Fruit fly (Drosophila melanogaster) whole organism, prepupa: ENCODE measurements around the gene bun.

Experiments
- Blimp-1 ChIP-seq: fragments of 200-800 bp; sonication (Bioruptor generic); optimal IDR thresholded peaks from 3 replicates; lab custom pipeline; 2017; ENCODE audit warnings: missing biosample characterization, missing genetic modification characterization, mild to moderate bottlenecking, moderate library complexity, missing genetic modification reagents
- CG10631 ChIP-seq: fragments of 200-800 bp; sonication (Bioruptor generic); optimal IDR thresholded peaks from 2 replicates; lab custom pipeline; 2016; ENCODE audit warnings: missing biosample characterization, missing genetic modification characterization
- CG10669 ChIP-seq: fragments of 200-800 bp; sonication (Bioruptor generic); optimal IDR thresholded peaks from 3 replicates; lab custom pipeline; 2018; ENCODE audit warnings: missing biosample characterization, mild to moderate bottlenecking, missing genetic modification characterization, moderate library complexity
- CG11294 ChIP-seq: fragments of 200-800 bp; sonication (Bioruptor generic); IDR thresholded peaks from 2 replicates; pipeline ENCODE4 v1.3.6; 2022; ENCODE audit warnings: missing biosample characterization, missing genetic modification characterization
- CG11762 ChIP-seq: fragments of 200-800 bp; sonication (Bioruptor generic); optimal IDR thresholded peaks from 3 replicates; lab custom pipeline; 2016; ENCODE audit warnings: missing biosample characterization, missing genetic modification characterization; ENCODE audit not compliant: insufficient read depth
- CG16779 ChIP-seq: fragments of 200-800 bp; sonication (Bioruptor generic); optimal IDR thresholded peaks from 3 replicates; lab custom pipeline; 2017; ENCODE audit warnings: missing biosample characterization, mild to moderate bottlenecking, missing genetic modification characterization
- CG3032 ChIP-seq: fragments of 200-800 bp; optimal IDR thresholded peaks from 2 replicates; lab custom pipeline; 2019; ENCODE audit warnings: missing biosample characterization, mild to moderate bottlenecking, missing genetic modification characterization, moderate library complexity
- CG31627 ChIP-seq: fragments of 200-800 bp; sonication (Bioruptor generic); optimal IDR thresholded peaks from 3 replicates; lab custom pipeline; 2016; ENCODE audit warnings: missing biosample characterization, missing genetic modification characterization
- CG32006 ChIP-seq: fragments of 200-800 bp; sonication (Bioruptor generic); optimal IDR thresholded peaks from 3 replicates; lab custom pipeline; 2017; ENCODE audit warnings: missing biosample characterization, mild to moderate bottlenecking, missing genetic modification characterization
- CG34406 ChIP-seq: fragments of 200-800 bp; sonication (Bioruptor generic); optimal IDR thresholded peaks from 3 replicates; lab custom pipeline; 2016; ENCODE audit warnings: missing biosample characterization, missing genetic modification characterization
- CG4318 ChIP-seq: fragments of 200-800 bp; sonication (Bioruptor generic); optimal IDR thresholded peaks from 3 replicates; lab custom pipeline; 2017; ENCODE audit warnings: missing biosample characterization, mild to moderate bottlenecking, missing genetic modification characterization
- CG6163 ChIP-seq: fragments of 200-800 bp; sonication (Bioruptor generic); IDR thresholded peaks from 3 replicates; pipeline ENCODE4 v1.3.6; 2022; ENCODE audit warnings: missing biosample characterization, missing genetic modification characterization
- CG6276 ChIP-seq: fragments of 200-800 bp; sonication (Bioruptor generic); optimal IDR thresholded peaks from 2 replicates; lab custom pipeline; 2017; ENCODE audit warnings: missing biosample characterization, mild to moderate bottlenecking, missing genetic modification characterization
- CG6792 ChIP-seq: fragments of 200-800 bp; sonication (Bioruptor generic); optimal IDR thresholded peaks from 3 replicates; lab custom pipeline; 2016; ENCODE audit warnings: missing biosample characterization, missing genetic modification characterization
- CG6808 ChIP-seq: fragments of 200-800 bp; sonication (Bioruptor generic); optimal IDR thresholded peaks from 3 replicates; lab custom pipeline; 2017; ENCODE audit warnings: missing biosample characterization, missing genetic modification characterization, mild to moderate bottlenecking, moderate library complexity, missing genetic modification reagents
- CG6854 ChIP-seq: fragments of 200-800 bp; sonication (Bioruptor generic); optimal IDR thresholded peaks from 2 replicates; lab custom pipeline; 2017; ENCODE audit warnings: missing biosample characterization, mild to moderate bottlenecking, missing genetic modification characterization
- CG8119 ChIP-seq: fragments of 200-800 bp; sonication (Bioruptor generic); IDR thresholded peaks from 3 replicates; pipeline ENCODE4 v1.3.6; 2022; ENCODE audit warnings: missing biosample characterization, missing genetic modification characterization
- CG9139 ChIP-seq: fragments of 200-800 bp; sonication (Bioruptor generic); optimal IDR thresholded peaks from 3 replicates; lab custom pipeline; 2017; ENCODE audit warnings: missing biosample characterization, mild to moderate bottlenecking, missing genetic modification characterization
- Eip75B ChIP-seq: fragments of 200-800 bp; sonication (Bioruptor generic); optimal IDR thresholded peaks from 3 replicates; lab custom pipeline; 2016; ENCODE audit warnings: missing biosample characterization, missing genetic modification characterization
- Eip78C ChIP-seq: fragments of 200-800 bp; sonication (Bioruptor generic); peaks from one replicate; lab custom pipeline; 2016; ENCODE audit warnings: missing biosample characterization, missing genetic modification characterization
- Eip93F ChIP-seq: fragments of 200-800 bp; sonication (Bioruptor generic); optimal IDR thresholded peaks from 2 replicates; lab custom pipeline; 2016; ENCODE audit warnings: missing biosample characterization, mild to moderate bottlenecking, missing genetic modification characterization
- Hr38 ChIP-seq: sonication (Bioruptor generic); optimal IDR thresholded peaks from 2 replicates; lab custom pipeline; 2016; ENCODE audit warnings: missing biosample characterization, missing genetic modification characterization
- Hr39 ChIP-seq: fragments of 200-800 bp; sonication (Bioruptor generic); optimal IDR thresholded peaks from 2 replicates; lab custom pipeline; 2016; ENCODE audit warnings: missing biosample characterization, missing genetic modification characterization
- Hr4 ChIP-seq: fragments of 200-800 bp; sonication (Bioruptor generic); optimal IDR thresholded peaks from 3 replicates; lab custom pipeline; 2016; ENCODE audit warnings: missing biosample characterization, missing genetic modification characterization
- Lpt ChIP-seq: fragments of 200-800 bp; sonication (Bioruptor generic); optimal IDR thresholded peaks from 3 replicates; lab custom pipeline; 2016; ENCODE audit warnings: missing biosample characterization, missing genetic modification characterization
- Met ChIP-seq: fragments of 200-800 bp; sonication (Bioruptor generic); optimal IDR thresholded peaks from 3 replicates; lab custom pipeline; 2016; ENCODE audit warnings: missing biosample characterization, missing genetic modification characterization
- OdsH ChIP-seq: fragments of 200-800 bp; sonication (Bioruptor generic); optimal IDR thresholded peaks from 3 replicates; lab custom pipeline; 2016; ENCODE audit warnings: missing biosample characterization, missing genetic modification characterization
- Smox ChIP-seq: fragments of 200-800 bp; sonication (Bioruptor generic); optimal IDR thresholded peaks from 3 replicates; lab custom pipeline; 2016; ENCODE audit warnings: missing biosample characterization, missing genetic modification characterization
- Sox102F ChIP-seq: fragments of 200-800 bp; sonication (Bioruptor generic); optimal IDR thresholded peaks from 2 replicates; lab custom pipeline; 2016; ENCODE audit warnings: missing biosample characterization, mild to moderate bottlenecking, missing genetic modification characterization
- Sox15 ChIP-seq: fragments of 200-800 bp; sonication (Bioruptor generic); optimal IDR thresholded peaks from 3 replicates; lab custom pipeline; 2016; ENCODE audit warnings: missing biosample characterization, missing genetic modification characterization
- achi ChIP-seq: fragments of 200-800 bp; sonication (Bioruptor generic); optimal IDR thresholded peaks from 3 replicates; lab custom pipeline; 2016; ENCODE audit warnings: missing biosample characterization, missing genetic modification characterization
- dac ChIP-seq: fragments of 200-800 bp; sonication (Bioruptor generic); optimal IDR thresholded peaks from 2 replicates; lab custom pipeline; 2017; ENCODE audit warnings: missing biosample characterization, mild to moderate bottlenecking, missing genetic modification characterization
- dsx ChIP-seq: fragments of 200-800 bp; optimal IDR thresholded peaks from 3 replicates; lab custom pipeline; 2019; ENCODE audit warnings: missing biosample characterization, mild to moderate bottlenecking, missing genetic modification characterization, moderate library complexity; ENCODE audit not compliant: poor library complexity, severe bottlenecking
- eg ChIP-seq: fragments of 200-800 bp; sonication (Bioruptor generic); IDR thresholded peaks from 3 replicates; pipeline ENCODE4 v1.3.6; 2022; ENCODE audit warnings: missing biosample characterization, missing genetic modification characterization
- fd59A ChIP-seq: fragments of 200-800 bp; sonication (Bioruptor generic); optimal IDR thresholded peaks from 2 replicates; lab custom pipeline; 2017; ENCODE audit warnings: missing biosample characterization, mild to moderate bottlenecking, missing genetic modification characterization, missing genetic modification reagents
- fd85E ChIP-seq: fragments of 200-800 bp; sonication (Bioruptor generic); optimal IDR thresholded peaks from 3 replicates; lab custom pipeline; 2016; ENCODE audit warnings: missing biosample characterization, missing genetic modification characterization
- fkh ChIP-seq: fragments of 200-800 bp; sonication (Bioruptor generic); optimal IDR thresholded peaks from 3 replicates; lab custom pipeline; 2017; ENCODE audit warnings: missing biosample characterization, mild to moderate bottlenecking, missing genetic modification characterization, moderate library complexity
- pdm3 ChIP-seq: fragments of 200-800 bp; sonication (Bioruptor generic); optimal IDR thresholded peaks from 3 replicates; lab custom pipeline; 2016; ENCODE audit warnings: missing biosample characterization, missing genetic modification characterization
- salr ChIP-seq, 2 experiments: fragments of 200-800 bp; sonication (Bioruptor generic); optimal IDR thresholded peaks; 3 replicates each; lab custom pipeline; 2016 to 2018; ENCODE audit warnings: missing biosample characterization in 2 of 2, missing genetic modification characterization in 2 of 2, mild to moderate bottlenecking in 1 of 2
- spab ChIP-seq: fragments of 200-800 bp; sonication (Bioruptor generic); optimal IDR thresholded peaks from 2 replicates; lab custom pipeline; 2017; ENCODE audit warnings: missing biosample characterization, mild to moderate bottlenecking, missing genetic modification characterization, missing genetic modification reagents
- ss ChIP-seq, 2 experiments: fragments of 200-800 bp; sonication (Bioruptor generic); optimal IDR thresholded peaks; 2 replicates in 1 of 2; 3 replicates in 1 of 2; lab custom pipeline; 2017 to 2018; ENCODE audit warnings: mild to moderate bottlenecking in 2 of 2, missing biosample characterization in 2 of 2, missing genetic modification characterization in 2 of 2, moderate library complexity in 1 of 2
- topi ChIP-seq: fragments of 200-800 bp; sonication (Bioruptor generic); optimal IDR thresholded peaks from 3 replicates; lab custom pipeline; 2016; ENCODE audit warnings: missing biosample characterization, missing genetic modification characterization
- vri ChIP-seq: fragments of 200-800 bp; sonication (Bioruptor generic); optimal IDR thresholded peaks from 3 replicates; lab custom pipeline; 2016; ENCODE audit warnings: missing biosample characterization, mild to moderate bottlenecking, missing genetic modification characterization

bun gene

DNA sequence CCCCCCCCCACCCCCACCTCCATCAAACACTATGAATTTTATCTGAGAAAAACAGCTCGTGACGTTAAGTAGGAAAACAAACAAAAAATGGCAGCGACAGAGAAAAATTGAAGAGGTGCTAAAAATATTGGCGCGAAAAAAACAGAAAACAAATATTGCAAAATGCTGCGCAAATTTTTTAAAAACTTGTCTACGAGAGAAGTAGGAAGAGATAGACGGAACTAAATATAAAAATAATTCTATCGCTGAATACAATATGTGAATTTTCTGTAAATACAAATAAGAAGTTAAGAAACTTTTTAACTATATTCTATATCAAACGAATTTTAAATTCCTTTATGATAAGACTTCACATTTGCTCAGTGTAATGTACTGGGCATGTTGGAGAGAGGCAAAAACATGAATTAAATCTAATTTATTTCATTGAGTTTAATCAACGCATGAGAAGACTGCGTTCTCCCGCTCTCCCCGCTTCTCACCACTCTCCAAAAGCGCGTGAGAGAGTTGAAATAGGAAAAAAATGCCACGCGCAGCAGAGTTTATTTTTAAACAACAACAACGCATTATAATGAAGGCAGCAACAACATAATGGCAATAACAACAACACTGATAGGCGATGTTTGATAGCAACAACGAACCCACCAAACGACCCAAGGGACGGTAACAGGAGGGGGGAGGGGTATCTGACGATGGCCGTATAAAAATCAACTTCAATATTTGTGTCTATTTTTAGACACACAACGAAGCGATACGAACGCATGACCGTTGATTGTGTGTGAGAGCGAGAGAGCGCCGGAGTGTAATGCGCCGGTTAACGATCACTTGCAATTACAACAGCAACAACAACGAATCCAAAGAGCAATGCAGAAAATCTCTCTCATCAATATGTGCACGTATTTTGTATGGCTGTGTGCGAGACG is 17.1 kb downstream of the bun start (continued):
- TF ChIP-seq Met (GFP tag; lab: Kevin White, UChicago) = peak; percentile 34
- peak; percentile 7; the same call in 1 of the 2 replicates for TF ChIP-seq CG11294 (GFP tag; lab: Robert Waterston, UW)
- peak in 1 of 2 experiments; percentile 55 for TF ChIP-seq salr (GFP tag; optimal IDR thresholded peaks at IDR 0.05; lab: Kevin White, UChicago)
- peak; percentile 74 for TF ChIP-seq CG6854
- TF ChIP-seq pdm3 = peak; percentile 29
- peak; percentile 69 for TF ChIP-seq CG16779 (tag; lab: Kevin White, UChicago)
- TF ChIP-seq CG10631 (GFP tag; lab: Kevin White, UChicago) = peak; percentile 59
- peak; percentile 74 to 87 for TF ChIP-seq ss (GFP tag; optimal IDR thresholded peaks at IDR 0.05; lab: Kevin White, UChicago)
- TF ChIP-seq CG3032 (tag; lab: Kevin White, UChicago) = peak; percentile 27

DNA sequence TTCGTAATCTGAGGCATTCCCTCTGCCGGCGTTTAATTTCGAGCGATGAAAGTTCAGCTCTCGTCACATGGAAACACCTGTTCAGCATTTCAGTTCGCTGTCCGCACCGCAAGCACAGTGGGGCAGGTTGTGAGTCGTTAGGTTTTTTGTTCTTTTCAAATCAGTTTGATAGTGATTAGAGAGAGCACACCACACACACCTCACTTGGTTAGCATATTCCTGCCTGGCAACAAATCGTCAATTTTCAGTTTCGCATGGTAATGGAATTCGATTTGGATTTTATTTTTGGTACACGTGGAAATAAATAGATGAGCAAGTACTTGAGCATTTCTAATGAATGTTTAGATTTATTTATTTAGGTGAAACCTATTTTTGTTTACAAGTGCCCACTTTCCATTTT is 18.0 kb downstream of the bun start:
- TF ChIP-seq CG3032 (tag; lab: Kevin White, UChicago) = no peak
- 0 out of 3 replicates have a peak, but pooled peaks have one; percentile 6 for TF ChIP-seq eg (GFP tag; lab: Robert Waterston, UW)
- no peak for TF ChIP-seq Lpt (GFP tag; lab: Kevin White, UChicago)
- peak; percentile 31 for TF ChIP-seq Hr4 (GFP tag; lab: Kevin White, UChicago)
- TF ChIP-seq fd85E = no peak
- no peak for TF ChIP-seq dsx (GFP tag; lab: Kevin White, UChicago)
- peak; percentile 10; the same call in 1 of the 3 replicates for TF ChIP-seq CG6163
- TF ChIP-seq fkh (GFP tag; lab: Kevin White, UChicago) = no peak
- peak; percentile 18 for TF ChIP-seq CG4318 (GFP tag; lab: Kevin White, UChicago)
- TF ChIP-seq Sox102F (GFP tag; lab: Kevin White, UChicago) = no peak
- TF ChIP-seq Eip78C (GFP tag; lab: Kevin White, UChicago) = peak; percentile 65
- TF ChIP-seq Eip93F = no peak
- peak; percentile 19 for TF ChIP-seq CG32006
- no peak for TF ChIP-seq vri (GFP tag; lab: Kevin White, UChicago)
- no peak for TF ChIP-seq CG31627
- no peak for TF ChIP-seq topi (GFP tag; lab: Kevin White, UChicago)

DNA sequence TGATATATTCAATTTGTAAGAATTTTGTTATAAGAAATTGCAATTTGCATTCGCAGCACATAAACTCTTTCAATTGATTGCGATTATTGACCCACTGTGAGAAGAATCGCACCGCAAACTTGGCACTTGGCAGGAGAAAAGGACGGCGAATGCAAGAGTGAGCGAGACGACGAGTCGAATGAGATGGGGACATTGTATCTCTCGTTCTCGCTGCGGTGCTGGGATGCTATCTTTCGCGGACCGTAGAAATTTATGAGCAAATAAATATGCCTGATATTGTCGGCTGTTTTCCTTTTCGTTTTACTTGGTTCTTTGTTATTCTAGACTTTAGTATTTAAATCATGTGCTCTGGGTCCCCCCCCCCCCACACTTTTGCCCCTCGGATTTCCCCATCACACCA is 18.8 kb downstream of the bun start:
- TF ChIP-seq CG8119 (no peak), CG4318 (GFP tag; lab: Kevin White, UChicago) (no peak), CG6808 (GFP tag; lab: Kevin White, UChicago) (peak; percentile 45), achi (GFP tag; lab: Kevin White, UChicago) (no peak), topi (GFP tag; lab: Kevin White, UChicago) (peak; percentile 1), dsx (GFP tag; lab: Kevin White, UChicago) (peak; percentile 90), CG6792 (GFP tag; lab: Kevin White, UChicago) (no peak), OdsH (GFP tag; lab: Kevin White, UChicago) (no peak), CG6276 (no peak), CG11294 (GFP tag; lab: Robert Waterston, UW) (no peak), Blimp-1 (GFP tag; lab: Kevin White, UChicago) (no peak), Met (GFP tag; lab: Kevin White, UChicago) (no peak), spab (GFP tag; lab: Kevin White, UChicago) (peak; percentile 47), Smox (no peak), fd59A (GFP tag; lab: Kevin White, UChicago) (no peak), CG10669 (GFP tag; lab: Kevin White, UChicago) (peak; percentile 10), CG34406 (GFP tag; lab: Kevin White, UChicago) (no peak), Eip93F (no peak), CG6163 (peak; percentile 54; the same call in 2 of the 3 replicates), dac (GFP tag; lab: Kevin White, UChicago) (no peak), CG9139 (GFP tag; lab: Kevin White, UChicago) (peak; percentile 54), CG11762 (no peak), ss (GFP tag; optimal IDR thresholded peaks at IDR 0.05; lab: Kevin White, UChicago) (peak; percentile 44 to 71), CG6854 (peak; percentile 12), Lpt (GFP tag; lab: Kevin White, UChicago) (no peak), Hr39 (no peak), Eip75B (no peak), fd85E (no peak), Sox102F (GFP tag; lab: Kevin White, UChicago) (peak; percentile 4), Sox15 (no peak), Hr38 (GFP tag; lab: Kevin White, UChicago) (no peak), salr (GFP tag; optimal IDR thresholded peaks at IDR 0.05; lab: Kevin White, UChicago) (no peak)
